Worm (Caenorhabditis elegans) whole organism, early embryonic: ENCODE data around the gene str-180.

Source experiments
- B0310.2 ChIP-seq: sonication (generic microtip); optimal IDR thresholded peaks from 2 replicates; lab custom pipeline; 2016; ENCODE audit warnings: mild to moderate bottlenecking, missing genetic modification characterization, missing compliant biosample characterization
- F13C5.2 ChIP-seq: sonication (generic microtip); optimal IDR thresholded peaks from 2 replicates; lab custom pipeline; 2017; ENCODE audit warnings: mild to moderate bottlenecking, missing genetic modification characterization, inconsistent platforms, missing compliant biosample characterization
- aly-1 ChIP-seq: sonication (generic microtip); optimal IDR thresholded peaks from 2 replicates; lab custom pipeline; 2016; ENCODE audit warnings: missing genetic modification characterization, missing compliant biosample characterization
- ama-1 ChIP-seq: fragments of 150-350 bp; optimal IDR thresholded peaks from 2 replicates; lab custom pipeline; 2014
- ceh-13 ChIP-seq: fragments of 200-800 bp; sonication (Bioruptor generic); optimal IDR thresholded peaks from 2 replicates; lab custom pipeline; 2018; ENCODE audit warnings: mild to moderate bottlenecking, missing genetic modification characterization, missing compliant biosample characterization
- ceh-36 ChIP-seq: sonication (generic microtip); optimal IDR thresholded peaks from 2 replicates; lab custom pipeline; 2016; ENCODE audit warnings: missing genetic modification characterization, inconsistent platforms, missing compliant biosample characterization
- ets-7 ChIP-seq: sonication (generic microtip); optimal IDR thresholded peaks from 2 replicates; lab custom pipeline; 2016; ENCODE audit warnings: missing genotype, missing genetic modification characterization, missing compliant biosample characterization
- flt-1 ChIP-seq: fragments of 200-800 bp; sonication (Bioruptor generic); IDR thresholded peaks from 2 replicates; pipeline ENCODE4 v1.3.6; 2022; ENCODE audit warnings: missing genetic modification characterization, missing compliant biosample characterization
- hmbx-1 ChIP-seq: sonication (generic microtip); optimal IDR thresholded peaks from 2 replicates; lab custom pipeline; 2016; ENCODE audit warnings: mild to moderate bottlenecking, missing genetic modification characterization, missing compliant biosample characterization
- hmg-4 ChIP-seq: fragments of 200-800 bp; sonication (Bioruptor generic); optimal IDR thresholded peaks from 2 replicates; lab custom pipeline; 2018; ENCODE audit warnings: mild to moderate bottlenecking, missing genetic modification characterization, missing compliant biosample characterization
- hnd-1 ChIP-seq: sonication (generic microtip); optimal IDR thresholded peaks from 2 replicates; lab custom pipeline; 2016; ENCODE audit warnings: missing genetic modification characterization, missing compliant biosample characterization
- pes-1 ChIP-seq: fragments of 200-800 bp; sonication (Bioruptor generic); IDR thresholded peaks from 2 replicates; pipeline ENCODE4 v1.3.6; 2022; ENCODE audit warnings: missing genetic modification reagents, missing genetic modification characterization, missing compliant biosample characterization
- scrt-1 ChIP-seq: fragments of 200-800 bp; sonication (Bioruptor generic); IDR thresholded peaks from 2 replicates; pipeline ENCODE4 v1.3.6; 2022; ENCODE audit warnings: missing genetic modification characterization, missing compliant biosample characterization
- sea-1 ChIP-seq: fragments of 200-800 bp; sonication (Bioruptor generic); conservative IDR thresholded peaks from 2 replicates; pipeline ENCODE4 v1.3.6; 2022; ENCODE audit warnings: missing genetic modification characterization, missing compliant biosample characterization
- tbx-11 ChIP-seq: fragments of 200-800 bp; sonication (Bioruptor generic); IDR thresholded peaks from 2 replicates; pipeline ENCODE4 v1.3.6; 2022; ENCODE audit warnings: missing genetic modification characterization, missing compliant biosample characterization
- tbx-37 ChIP-seq: fragments of 200-800 bp; sonication (Bioruptor generic); conservative IDR thresholded peaks from 2 replicates; pipeline ENCODE4 v1.3.6; 2022; ENCODE audit warnings: missing genetic modification reagents, missing genetic modification characterization, missing compliant biosample characterization
- tra-4 ChIP-seq: sonication (generic microtip); optimal IDR thresholded peaks from 2 replicates; lab custom pipeline; 2017; ENCODE audit warnings: missing genetic modification characterization, missing compliant biosample characterization

str-180 gene

ce11 chrV:6702692-6703091, 34.1 kb upstream of the str-180 start, which contains the start of gene era-1:
era-1 (plus strand) TSS chrV:6703057.
- TF ChIP-seq tra-4 (tag; lab: Kevin White, UChicago) = no peak
- no peak for TF ChIP-seq aly-1 (tag; lab: Kevin White, UChicago)
- TF ChIP-seq tbx-11 (GFP tag; lab: Robert Waterston, UW) = no peak
- TF ChIP-seq pes-1 = no peak

ce11 chrV:6699833-6700232, 31.2 kb upstream of the str-180 start:
- TF ChIP-seq hnd-1 (tag; lab: Kevin White, UChicago) = no peak
- TF ChIP-seq tbx-37 (GFP tag; lab: Robert Waterston, UW) = no peak
- TF ChIP-seq B0310.2 (tag; lab: Kevin White, UChicago) = no peak
- TF ChIP-seq F13C5.2 (tag; lab: Kevin White, UChicago) = no peak
- no peak for TF ChIP-seq scrt-1 (GFP tag; lab: Robert Waterston, UW)
- no peak for TF ChIP-seq ceh-36 (tag; lab: Kevin White, UChicago)
- TF ChIP-seq tbx-11 (GFP tag; lab: Robert Waterston, UW) = no peak
- no peak for TF ChIP-seq ets-7
- TF ChIP-seq aly-1 (tag; lab: Kevin White, UChicago) = no peak
- no peak for TF ChIP-seq pes-1
- no peak for TF ChIP-seq tra-4 (tag; lab: Kevin White, UChicago)
- TF ChIP-seq hmbx-1 (tag; lab: Kevin White, UChicago) = no peak
- no peak for TF ChIP-seq sea-1
- TF ChIP-seq hmg-4 (GFP tag; lab: Kevin White, UChicago) = no peak

DNA sequence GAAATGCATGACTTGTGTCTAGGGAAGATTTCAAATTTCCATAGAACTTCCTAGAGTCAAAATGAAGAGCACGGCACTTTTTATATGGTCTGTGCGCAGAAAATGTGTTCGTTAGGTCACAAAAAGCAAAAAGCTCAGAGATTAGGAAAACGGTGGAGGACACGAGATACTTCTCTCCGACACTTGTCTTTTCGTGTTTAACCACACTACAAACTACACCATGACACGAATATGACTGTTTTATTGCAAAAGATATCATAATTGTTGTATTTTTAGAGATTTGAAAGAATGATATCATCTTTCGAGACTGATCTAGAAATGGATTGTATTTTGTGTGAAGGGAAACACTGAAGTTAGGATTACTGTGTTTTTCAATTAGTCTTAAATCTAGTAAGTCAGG, 30.4 kb upstream of the str-180 start:
- TF ChIP-seq aly-1 (tag; lab: Kevin White, UChicago) (no peak), B0310.2 (tag; lab: Kevin White, UChicago) (no peak), hmbx-1 (tag; lab: Kevin White, UChicago) (no peak), F13C5.2 (tag; lab: Kevin White, UChicago) (no peak), tra-4 (tag; lab: Kevin White, UChicago) (no peak), pes-1 (no peak), flt-1 (GFP tag; lab: Robert Waterston, UW) (no peak), ets-7 (no peak), hmg-4 (GFP tag; lab: Kevin White, UChicago) (no peak), scrt-1 (GFP tag; lab: Robert Waterston, UW) (no peak), ceh-13 (GFP tag; lab: Kevin White, UChicago) (no peak), ama-1 (lab: Kevin White, UChicago) (no peak), tbx-11 (GFP tag; lab: Robert Waterston, UW) (no peak), hnd-1 (tag; lab: Kevin White, UChicago) (no peak), sea-1 (no peak), ceh-36 (tag; lab: Kevin White, UChicago) (no peak)

- no peak for TF ChIP-seq hmbx-1 (tag; lab: Kevin White, UChicago)
These were observed 28.9 kb upstream of the str-180 start, which contains the start of gene W02F12.2 for ce11 chrV:6697552-6697951. W02F12.2 (minus strand) TSS chrV:6697652.

DNA sequence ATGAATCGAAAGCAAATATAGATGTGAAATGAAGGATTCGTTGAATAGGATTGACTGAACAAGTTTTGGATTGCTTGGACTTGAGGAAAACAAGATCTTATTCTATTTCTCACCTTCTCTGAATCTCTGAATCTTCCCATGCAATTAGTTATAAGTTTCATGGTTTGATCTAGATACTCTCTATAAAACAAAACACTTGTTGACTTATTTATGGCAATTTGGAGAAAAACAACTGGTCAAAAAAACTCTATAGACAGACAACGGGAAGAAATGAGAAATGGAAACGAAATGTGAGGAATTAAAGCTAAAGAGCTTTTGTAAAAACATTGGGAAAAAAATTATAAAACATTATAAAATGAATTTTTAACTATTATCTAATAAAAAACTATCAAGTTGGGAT, 26.0 kb upstream of the str-180 start, which contains the start of gene W02F12.8:
W02F12.8 (minus strand) TSS at position 101 of the 400 bp plus-strand sequence.
- TF ChIP-seq B0310.2 (tag; lab: Kevin White, UChicago) (no peak), scrt-1 (GFP tag; lab: Robert Waterston, UW) (no peak), ama-1 (lab: Kevin White, UChicago) (no peak), tra-4 (tag; lab: Kevin White, UChicago) (no peak), hmg-4 (GFP tag; lab: Kevin White, UChicago) (no peak), ceh-13 (GFP tag; lab: Kevin White, UChicago) (no peak), flt-1 (GFP tag; lab: Robert Waterston, UW) (no peak), hnd-1 (tag; lab: Kevin White, UChicago) (no peak), aly-1 (tag; lab: Kevin White, UChicago) (no peak), F13C5.2 (tag; lab: Kevin White, UChicago) (no peak)

- no peak for TF ChIP-seq hnd-1 (tag; lab: Kevin White, UChicago)
- TF ChIP-seq flt-1 (GFP tag; lab: Robert Waterston, UW) = no peak
- TF ChIP-seq ceh-36 (tag; lab: Kevin White, UChicago) = no peak
- no peak for TF ChIP-seq scrt-1 (GFP tag; lab: Robert Waterston, UW)
- TF ChIP-seq pes-1 = no peak
- TF ChIP-seq ama-1 (lab: Kevin White, UChicago) = no peak
- no peak for TF ChIP-seq sea-1
- TF ChIP-seq hmbx-1 (tag; lab: Kevin White, UChicago) = no peak
- no peak for TF ChIP-seq tbx-37 (GFP tag; lab: Robert Waterston, UW)
- TF ChIP-seq F13C5.2 (tag; lab: Kevin White, UChicago) = no peak
- TF ChIP-seq ceh-13 (GFP tag; lab: Kevin White, UChicago) = no peak
- no peak for TF ChIP-seq ets-7
- TF ChIP-seq hmg-4 (GFP tag; lab: Kevin White, UChicago) = no peak
- no peak for TF ChIP-seq aly-1 (tag; lab: Kevin White, UChicago)
These were observed 23.2 kb upstream of the str-180 start, which contains the start of gene mtl-1 for ce11 chrV:6691813-6692351. mtl-1 (minus strand) TSS chrV:6691863.

DNA sequence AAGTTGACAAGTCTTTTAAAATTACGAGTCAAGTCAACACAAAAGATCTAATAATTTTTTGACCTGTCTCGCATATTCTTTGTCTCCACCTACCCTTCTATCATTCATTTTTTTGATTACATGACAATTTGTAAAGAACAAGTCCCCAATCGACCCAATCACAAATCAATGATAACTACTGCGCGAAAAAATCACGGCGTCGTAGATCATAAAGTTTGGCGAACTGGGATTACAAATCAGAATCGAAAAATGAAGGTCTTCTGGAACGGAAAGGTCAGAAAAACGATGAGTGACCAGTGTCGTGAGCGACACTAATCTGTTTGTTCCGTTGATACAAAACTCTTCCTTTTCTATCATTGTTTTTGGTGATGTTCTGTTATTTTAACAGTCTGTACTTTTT, 21.4 kb upstream of the str-180 start:
- TF ChIP-seq ama-1 (lab: Kevin White, UChicago) = no peak

DNA sequence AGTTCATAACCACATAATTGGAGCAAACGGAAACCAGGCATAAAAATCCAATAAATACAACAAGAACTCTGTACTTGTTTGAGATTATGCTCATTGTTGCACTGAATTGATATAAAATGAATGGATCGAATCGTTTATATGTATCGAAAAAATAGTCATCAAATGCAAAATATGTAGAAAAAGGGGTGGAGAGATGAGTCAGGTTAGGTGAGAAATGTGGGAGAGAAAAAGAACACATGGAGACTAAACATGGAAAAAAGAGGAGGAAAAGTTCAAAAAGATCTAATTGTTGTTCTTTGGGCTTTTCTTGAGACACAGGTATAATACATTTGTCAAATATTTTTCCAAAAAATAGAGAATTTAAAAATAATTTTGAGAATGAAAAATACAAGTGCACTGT, 19.8 kb upstream of the str-180 start, which contains the start of gene K11G9.5:
K11G9.5 (minus strand) TSS at position 101 of the 400 bp plus-strand sequence.
- no peak for TF ChIP-seq ets-7
- no peak for TF ChIP-seq sea-1
- TF ChIP-seq scrt-1 (GFP tag; lab: Robert Waterston, UW) = no peak
- no peak for TF ChIP-seq flt-1 (GFP tag; lab: Robert Waterston, UW)
- no peak for TF ChIP-seq hmg-4 (GFP tag; lab: Kevin White, UChicago)
- no peak for TF ChIP-seq ama-1 (lab: Kevin White, UChicago)
- no peak for TF ChIP-seq B0310.2 (tag; lab: Kevin White, UChicago)
- TF ChIP-seq hmbx-1 (tag; lab: Kevin White, UChicago) = no peak
- no peak for TF ChIP-seq aly-1 (tag; lab: Kevin White, UChicago)
- TF ChIP-seq F13C5.2 (tag; lab: Kevin White, UChicago) = no peak
- no peak for TF ChIP-seq pes-1
- no peak for TF ChIP-seq tbx-37 (GFP tag; lab: Robert Waterston, UW)
- TF ChIP-seq ceh-36 (tag; lab: Kevin White, UChicago) = no peak
- TF ChIP-seq tbx-11 (GFP tag; lab: Robert Waterston, UW) = no peak
